Worm (Caenorhabditis elegans): ENCODE results near the gene frk-1.

DNA sequence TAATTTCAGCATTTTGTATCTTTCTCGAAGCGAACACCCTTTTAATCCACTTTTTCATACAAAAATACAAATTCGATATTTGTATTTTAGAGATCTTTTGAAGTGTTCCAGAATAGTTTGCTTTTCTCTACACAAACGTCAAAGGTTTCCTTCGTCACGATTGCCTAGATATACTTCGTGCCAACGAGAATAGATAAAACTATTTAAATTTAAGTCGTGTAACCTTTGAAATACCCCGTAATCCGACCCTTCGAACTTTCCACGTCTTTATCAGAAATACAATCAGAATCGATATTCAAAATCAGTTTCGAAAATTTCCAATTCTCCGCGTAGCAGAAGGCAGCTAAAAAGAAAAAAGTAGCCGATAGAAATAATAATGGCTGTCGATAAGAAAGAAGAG lies 47.4 kb downstream of the frk-1 start, which contains the start of gene ttbk-5:
- TF ChIP-seq ceh-14 (tag; optimal IDR thresholded peaks at IDR 0.05) = no peak
- TF ChIP-seq tbx-2 (tag; optimal IDR thresholded peaks at IDR 0.05) = no peak
- no peak for TF ChIP-seq ceh-24 (tag; optimal IDR thresholded peaks at IDR 0.05)
- TF ChIP-seq fkh-10 (GFP tag; optimal IDR thresholded peaks at IDR 0.05) = no peak
- no peak for TF ChIP-seq unc-55 (GFP tag; optimal IDR thresholded peaks at IDR 0.05)
- no peak for TF ChIP-seq nfya-1 (tag; optimal IDR thresholded peaks at IDR 0.05)
- TF ChIP-seq eyg-1 (tag; optimal IDR thresholded peaks at IDR 0.05) = no peak
- no peak for TF ChIP-seq elt-4 (tag; optimal IDR thresholded peaks at IDR 0.05)
- no peak for TF ChIP-seq unc-86 (tag; optimal IDR thresholded peaks at IDR 0.05)
- TF ChIP-seq hlh-8 (tag; optimal IDR thresholded peaks at IDR 0.05) = no peak

Measured in whole organism, late embryonic.